Worm (Caenorhabditis elegans) whole organism, late embryonic: ENCODE data around the gene Y75B8A.24.
A peak's percentile ranks its signal among the peaks of the same experiment; 100 is the strongest.

Experiments used
- C08G9.2 ChIP-seq: sonication (generic microtip); optimal IDR thresholded peaks from 2 replicates; lab custom pipeline; 2016; ENCODE audit warnings: mild to moderate bottlenecking, missing genetic modification characterization, moderate library complexity, missing compliant biosample characterization
- C38D4.7 ChIP-seq: fragments of 200-800 bp; sonication (Bioruptor generic); optimal IDR thresholded peaks from 2 replicates; lab custom pipeline; 2018; ENCODE audit warnings: mild to moderate bottlenecking, missing genetic modification characterization, moderate library complexity, missing compliant biosample characterization
- F13H6.1 ChIP-seq: sonication (generic microtip); optimal IDR thresholded peaks from 2 replicates; lab custom pipeline; 2016; ENCODE audit warnings: missing genetic modification characterization, missing compliant biosample characterization
- K02D7.2 ChIP-seq: sonication (generic microtip); optimal IDR thresholded peaks from 2 replicates; lab custom pipeline; 2017; ENCODE audit warnings: mild to moderate bottlenecking, missing genetic modification characterization, missing compliant biosample characterization
- K09A11.1 ChIP-seq: sonication (generic microtip); optimal IDR thresholded peaks from 2 replicates; lab custom pipeline; 2017; ENCODE audit warnings: antibody characterized with exemption, mild to moderate bottlenecking, missing genetic modification characterization, missing compliant biosample characterization; ENCODE audit not compliant: insufficient read depth
- Y22D7AL.16 ChIP-seq: sonication (generic microtip); optimal IDR thresholded peaks from 2 replicates; lab custom pipeline; 2016; ENCODE audit warnings: missing genetic modification characterization, missing compliant biosample characterization
- ama-1 ChIP-seq: fragments of 150-350 bp; optimal IDR thresholded peaks from 2 replicates; lab custom pipeline; 2014
- ceh-14 ChIP-seq: sonication (generic microtip); optimal IDR thresholded peaks from 2 replicates; lab custom pipeline; 2016; ENCODE audit warnings: missing genotype, missing genetic modification characterization, missing compliant biosample characterization
- ceh-18 ChIP-seq: sonication (generic microtip); optimal IDR thresholded peaks from 2 replicates; lab custom pipeline; 2016; ENCODE audit warnings: missing genetic modification characterization, missing compliant biosample characterization
- ceh-19 ChIP-seq: fragments of 200-800 bp; sonication (Bioruptor generic); optimal IDR thresholded peaks from 2 replicates; lab custom pipeline; 2018; ENCODE audit warnings: mild to moderate bottlenecking, missing genetic modification characterization, missing compliant biosample characterization
- ceh-2 ChIP-seq: sonication (generic microtip); optimal IDR thresholded peaks from 2 replicates; lab custom pipeline; 2016; ENCODE audit warnings: missing genotype, missing genetic modification characterization, missing compliant biosample characterization
- ceh-24 ChIP-seq: sonication (generic microtip); optimal IDR thresholded peaks from 2 replicates; lab custom pipeline; 2016; ENCODE audit warnings: mild to moderate bottlenecking, missing genetic modification characterization, missing compliant biosample characterization
- ceh-31 ChIP-seq: sonication (generic microtip); optimal IDR thresholded peaks from 2 replicates; lab custom pipeline; 2016; ENCODE audit warnings: missing genetic modification characterization, missing compliant biosample characterization
- ceh-34 ChIP-seq: sonication (generic microtip); optimal IDR thresholded peaks from 2 replicates; lab custom pipeline; 2016; ENCODE audit warnings: mild to moderate bottlenecking, missing genetic modification characterization, missing compliant biosample characterization
- ceh-48 ChIP-seq: sonication (generic microtip); optimal IDR thresholded peaks from 2 replicates; lab custom pipeline; 2016; ENCODE audit warnings: missing genetic modification characterization, inconsistent platforms, missing compliant biosample characterization
- ceh-9 ChIP-seq: sonication (generic microtip); optimal IDR thresholded peaks from 2 replicates; lab custom pipeline; 2016; ENCODE audit warnings: mild to moderate bottlenecking, missing genetic modification characterization, inconsistent platforms, missing compliant biosample characterization
- dve-1 ChIP-seq: sonication (generic microtip); optimal IDR thresholded peaks from 2 replicates; lab custom pipeline; 2017; ENCODE audit warnings: antibody characterized with exemption, mild to moderate bottlenecking, missing genetic modification characterization, missing compliant biosample characterization
- elt-2 ChIP-seq: sonication (generic microtip); optimal IDR thresholded peaks from 2 replicates; lab custom pipeline; 2016; ENCODE audit warnings: missing genetic modification reagents, missing genetic modification characterization, missing compliant biosample characterization
- ets-4 ChIP-seq: sonication (generic microtip); optimal IDR thresholded peaks from 2 replicates; lab custom pipeline; 2016; ENCODE audit warnings: missing genetic modification characterization, missing compliant biosample characterization
- fax-1 ChIP-seq: sonication (generic microtip); optimal IDR thresholded peaks from 2 replicates; lab custom pipeline; 2016; ENCODE audit warnings: missing genotype, missing genetic modification characterization, missing compliant biosample characterization
- fkh-6 ChIP-seq: sonication (generic microtip); optimal IDR thresholded peaks from 2 replicates; lab custom pipeline; 2016; ENCODE audit warnings: missing genetic modification characterization, missing compliant biosample characterization
- hlh-13 ChIP-seq: fragments of 200-800 bp; sonication (Bioruptor generic); optimal IDR thresholded peaks from 2 replicates; lab custom pipeline; 2018; ENCODE audit warnings: mild to moderate bottlenecking, missing genetic modification characterization, missing compliant biosample characterization
- hlh-30 ChIP-seq: sonication (generic microtip); optimal IDR thresholded peaks from 2 replicates; lab custom pipeline; 2017; ENCODE audit warnings: antibody characterized with exemption, missing genetic modification characterization, missing compliant biosample characterization; ENCODE audit not compliant: insufficient read depth
- hlh-6 ChIP-seq: sonication (generic microtip); optimal IDR thresholded peaks from 2 replicates; lab custom pipeline; 2016; ENCODE audit warnings: missing genotype, missing genetic modification characterization, missing compliant biosample characterization
- hlh-8 ChIP-seq: sonication (generic microtip); optimal IDR thresholded peaks from 2 replicates; lab custom pipeline; 2016; ENCODE audit warnings: missing genotype, missing genetic modification characterization, missing compliant biosample characterization
- madf-2 ChIP-seq: sonication (generic microtip); optimal IDR thresholded peaks from 2 replicates; lab custom pipeline; 2017; ENCODE audit warnings: missing genetic modification characterization, missing compliant biosample characterization
- nfya-1 ChIP-seq: sonication (generic microtip); optimal IDR thresholded peaks from 2 replicates; lab custom pipeline; 2017; ENCODE audit warnings: missing genetic modification characterization, mild to moderate bottlenecking, missing compliant biosample characterization, antibody characterized with exemption, moderate library complexity
- nhr-232 ChIP-seq: sonication (generic microtip); optimal IDR thresholded peaks from 2 replicates; lab custom pipeline; 2016; ENCODE audit warnings: missing genetic modification characterization, missing compliant biosample characterization
- npax-4 ChIP-seq: sonication (generic microtip); optimal IDR thresholded peaks from 2 replicates; lab custom pipeline; 2016; ENCODE audit warnings: missing genetic modification characterization, missing compliant biosample characterization
- pat-9 ChIP-seq: fragments of 200-800 bp; sonication (Bioruptor generic); optimal IDR thresholded peaks from 2 replicates; lab custom pipeline; 2018; ENCODE audit warnings: mild to moderate bottlenecking, missing genetic modification characterization, moderate library complexity, missing compliant biosample characterization
- pax-1 ChIP-seq: fragments of 150-350 bp; optimal IDR thresholded peaks from 2 replicates; lab custom pipeline; 2014; ENCODE audit warnings: missing biosample characterization, missing genetic modification characterization
- pqm-1 ChIP-seq: sonication (generic microtip); optimal IDR thresholded peaks from 2 replicates; lab custom pipeline; 2016; ENCODE audit warnings: missing genetic modification characterization, missing compliant biosample characterization
- pros-1 ChIP-seq: fragments of 150-350 bp; optimal IDR thresholded peaks from 2 replicates; lab custom pipeline; 2014; ENCODE audit warnings: missing biosample characterization, missing genetic modification reagents, missing genetic modification characterization
- ref-2 ChIP-seq: sonication (generic microtip); optimal IDR thresholded peaks from 2 replicates; lab custom pipeline; 2016; ENCODE audit warnings: missing genetic modification characterization, missing compliant biosample characterization
- rnt-1 ChIP-seq: sonication (generic microtip); optimal IDR thresholded peaks from 2 replicates; lab custom pipeline; 2016; ENCODE audit warnings: missing genetic modification characterization, missing compliant biosample characterization
- sox-4 ChIP-seq: sonication (generic microtip); optimal IDR thresholded peaks from 2 replicates; lab custom pipeline; 2017; ENCODE audit warnings: mild to moderate bottlenecking, missing genetic modification characterization, inconsistent platforms, missing compliant biosample characterization
- tbx-2 ChIP-seq: sonication (generic microtip); optimal IDR thresholded peaks from 2 replicates; lab custom pipeline; 2016; ENCODE audit warnings: missing genetic modification characterization, missing compliant biosample characterization
- ttx-3 ChIP-seq: sonication (generic microtip); optimal IDR thresholded peaks from 2 replicates; lab custom pipeline; 2016; ENCODE audit warnings: missing genetic modification reagents, missing genetic modification characterization, missing compliant biosample characterization
- unc-42 ChIP-seq: sonication (generic microtip); optimal IDR thresholded peaks from 2 replicates; lab custom pipeline; 2016; ENCODE audit warnings: missing genotype, missing genetic modification characterization, missing compliant biosample characterization
- unc-86 ChIP-seq: sonication (generic microtip); optimal IDR thresholded peaks from 2 replicates; lab custom pipeline; 2016; ENCODE audit warnings: missing genetic modification characterization, missing compliant biosample characterization
- zip-5 ChIP-seq: sonication (generic microtip); optimal IDR thresholded peaks from 2 replicates; lab custom pipeline; 2016; ENCODE audit warnings: missing genetic modification characterization, missing compliant biosample characterization

Y75B8A.24 gene

ce11 chrIII:12259793-12260192 is 13.8 kb downstream of the Y75B8A.24 start:
- no peak for TF ChIP-seq F13H6.1 (tag; lab: Kevin White, UChicago)
- no peak for TF ChIP-seq fkh-6
- no peak for TF ChIP-seq ceh-9 (tag; lab: Kevin White, UChicago)
- TF ChIP-seq C38D4.7, result no peak
- TF ChIP-seq ceh-2 (tag; lab: Kevin White, UChicago), result no peak
- TF ChIP-seq hlh-8 (tag; lab: Kevin White, UChicago), result no peak
- TF ChIP-seq, all 69 proteins: peak for 0

- TF ChIP-seq ceh-34 (tag; lab: Kevin White, UChicago), result no peak
- TF ChIP-seq zip-5 (tag; lab: Kevin White, UChicago), result no peak
- no peak for TF ChIP-seq pros-1 (tag; lab: Kevin White, UChicago)
- no peak for TF ChIP-seq C08G9.2
- TF ChIP-seq ama-1 (lab: Kevin White, UChicago), result no peak
- TF ChIP-seq hlh-8 (tag; lab: Kevin White, UChicago), result no peak
- no peak for TF ChIP-seq unc-86
- TF ChIP-seq rnt-1, result no peak
- no peak for TF ChIP-seq ttx-3 (tag; lab: Kevin White, UChicago)
- TF ChIP-seq, all 69 proteins: peak for 0
These were observed 20.2 kb downstream of the Y75B8A.24 start for ce11 chrIII:12253342-12253741.

ce11 chrIII:12251178-12251577 is 22.4 kb downstream of the Y75B8A.24 start:
- no peak for TF ChIP-seq ceh-19 (GFP tag; lab: Kevin White, UChicago)
- no peak for TF ChIP-seq madf-2 (tag; lab: Kevin White, UChicago)
- TF ChIP-seq ceh-24, result no peak
- TF ChIP-seq F13H6.1 (tag; lab: Kevin White, UChicago), result no peak
- no peak for TF ChIP-seq tbx-2
- no peak for TF ChIP-seq pros-1 (tag; lab: Kevin White, UChicago)
- TF ChIP-seq fkh-6, result no peak

ce11 chrIII:12250114-12250792 is 23.3 kb downstream of the Y75B8A.24 start, which contains the start of the genes tim-1 and Y75B8A.23:
TSS of gene tim-1 (minus strand) at chrIII:12250164.
TSS of gene Y75B8A.23 (plus strand) at chrIII:12250660.
- TF ChIP-seq K02D7.2 (no peak), elt-2 (peak; percentile 34), sox-4 (peak; percentile 30), dve-1 (tag; lab: Kevin White, UChicago) (peak; percentile 72), C08G9.2 (peak; percentile 69), ets-4 (tag; lab: Kevin White, UChicago) (no peak), pros-1 (tag; lab: Kevin White, UChicago) (peak; percentile 25), ceh-14 (tag; lab: Kevin White, UChicago) (peak; percentile 50), ceh-34 (tag; lab: Kevin White, UChicago) (peak; percentile 36), madf-2 (tag; lab: Kevin White, UChicago) (no peak), pat-9 (peak; percentile 22), Y22D7AL.16 (tag; lab: Kevin White, UChicago) (no peak), ceh-9 (tag; lab: Kevin White, UChicago) (no peak), C38D4.7 (no peak), pqm-1 (tag; lab: Kevin White, UChicago) (peak; percentile 6), unc-42 (tag; lab: Kevin White, UChicago) (peak; percentile 79), nhr-232 (tag; lab: Kevin White, UChicago) (peak; percentile 28), ceh-31 (tag; lab: Kevin White, UChicago) (peak; percentile 74), ceh-48 (tag; lab: Kevin White, UChicago) (no peak), ceh-18 (peak; percentile 61), nfya-1 (tag; lab: Kevin White, UChicago) (peak; percentile 84), pax-1 (tag; lab: Kevin White, UChicago) (peak; percentile 75), ref-2 (tag; lab: Kevin White, UChicago) (peak; percentile 71), npax-4 (tag; lab: Kevin White, UChicago) (no peak), ceh-2 (tag; lab: Kevin White, UChicago) (no peak), hlh-30 (tag; lab: Kevin White, UChicago) (peak; percentile 19), fax-1 (no peak), hlh-6 (tag; lab: Kevin White, UChicago) (no peak), tbx-2 (peak; percentile 61), fkh-6 (peak; percentile 2), K09A11.1 (tag; lab: Kevin White, UChicago) (peak; percentile 40), rnt-1 (peak; percentile 77), ama-1 (lab: Kevin White, UChicago) (peak; percentile 99), hlh-13 (GFP tag; lab: Kevin White, UChicago) (peak; percentile 13)
